Worm (Caenorhabditis elegans) whole organism, L4/young adult: ENCODE measurements around the gene sqv-4.

Experiments
- W03F9.2 ChIP-seq: fragments of 150-350 bp; optimal IDR thresholded peaks from 2 replicates; lab custom pipeline; 2014; ENCODE audit warnings: missing biosample characterization, missing genetic modification characterization
- him-1 ChIP-seq: sonication (generic microtip); optimal IDR thresholded peaks from 2 replicates; lab custom pipeline; 2016; ENCODE audit warnings: missing genotype, missing genetic modification reagents, missing genetic modification characterization, missing compliant biosample characterization

DNA sequence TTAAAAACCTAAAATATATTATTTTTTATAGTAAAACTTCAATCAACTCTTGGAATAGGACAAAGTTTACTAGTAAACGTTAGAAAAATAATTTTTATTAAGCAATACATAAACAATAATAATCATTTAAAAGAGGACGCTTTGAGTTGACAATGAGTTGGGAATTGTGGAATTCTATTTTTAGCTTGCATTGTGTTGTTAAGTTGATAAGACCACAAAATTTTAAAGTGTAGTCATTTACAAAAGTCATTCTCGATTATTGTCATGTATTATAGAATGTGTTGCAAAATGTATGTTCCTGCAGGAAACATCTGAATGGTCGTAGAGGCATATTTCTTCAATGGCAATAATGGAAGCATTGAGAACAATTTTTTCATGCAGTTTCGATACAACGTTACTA lies 49.7 kb upstream of the sqv-4 start:
- TF ChIP-seq him-1 (tag; lab: Kevin White, UChicago) = no peak
- TF ChIP-seq W03F9.2 (tag; lab: Kevin White, UChicago) = no peak
